Worm (Caenorhabditis elegans) whole organism, L4/young adult: ENCODE data around the gene rpb-8.

ENCODE experiments used
- W03F9.2 ChIP-seq: fragments of 150-350 bp; optimal IDR thresholded peaks from 2 replicates; lab custom pipeline; 2014; ENCODE audit warnings: missing biosample characterization, missing genetic modification characterization
- dao-5 ChIP-seq: sonication (generic microtip); optimal IDR thresholded peaks from 2 replicates; lab custom pipeline; 2016; ENCODE audit warnings: missing genotype, missing genetic modification characterization, moderate library complexity, missing compliant biosample characterization
- him-1 ChIP-seq: sonication (generic microtip); optimal IDR thresholded peaks from 2 replicates; lab custom pipeline; 2016; ENCODE audit warnings: missing genotype, missing genetic modification reagents, missing genetic modification characterization, missing compliant biosample characterization

Gene rpb-8

ce11 chrIII:4917960-4918712, at the start of gene rpb-8:
Gene rpb-8, minus strand, starts transcription at chrIII:4918008.
- TF ChIP-seq him-1 (no peak), dao-5 (tag; lab: Kevin White, UChicago) (no peak), W03F9.2 (tag; lab: Kevin White, UChicago) (peak; percentile 60)

ce11 chrIII:4967236-4967635, 49.4 kb upstream of the rpb-8 start:
- TF ChIP-seq him-1 (no peak), W03F9.2 (tag; lab: Kevin White, UChicago) (no peak), dao-5 (tag; lab: Kevin White, UChicago) (no peak)

- TF ChIP-seq dao-5 (tag; lab: Kevin White, UChicago) (no peak), W03F9.2 (tag; lab: Kevin White, UChicago) (no peak), him-1 (no peak)
These were observed 47.5 kb upstream of the rpb-8 start, which contains the start of gene nca-2 for ce11 chrIII:4965271-4965670. Gene nca-2, plus strand, starts transcription at chrIII:4965571.

ce11 chrIII:4962886-4963285, 45.1 kb upstream of the rpb-8 start, which contains the start of gene C27F2.9:
Gene C27F2.9, minus strand, starts transcription at chrIII:4963044.
- peak; percentile 85 for TF ChIP-seq him-1
- TF ChIP-seq W03F9.2 (tag; lab: Kevin White, UChicago): peak; percentile 93
- no peak for TF ChIP-seq dao-5 (tag; lab: Kevin White, UChicago)

ce11 chrIII:4962393-4962792, 44.6 kb upstream of the rpb-8 start, which contains the start of gene vps-22:
Gene vps-22, minus strand, starts transcription at chrIII:4962493.
- TF ChIP-seq him-1 (no peak), W03F9.2 (tag; lab: Kevin White, UChicago) (no peak), dao-5 (tag; lab: Kevin White, UChicago) (no peak)

- TF ChIP-seq him-1 (no peak), dao-5 (tag; lab: Kevin White, UChicago) (no peak), W03F9.2 (tag; lab: Kevin White, UChicago) (no peak)
These were observed 43.5 kb upstream of the rpb-8 start for ce11 chrIII:4961281-4961680.

- no peak for TF ChIP-seq dao-5 (tag; lab: Kevin White, UChicago)
- TF ChIP-seq W03F9.2 (tag; lab: Kevin White, UChicago): no peak
- TF ChIP-seq him-1: no peak
These were observed 42.4 kb upstream of the rpb-8 start, which contains the start of gene C27F2.4 for ce11 chrIII:4960204-4960603. Gene C27F2.4, minus strand, starts transcription at chrIII:4960304.

ce11 chrIII:4956566-4956965, 38.8 kb upstream of the rpb-8 start, which contains the start of gene C26E6.1:
Gene C26E6.1, plus strand, starts transcription at chrIII:4956866.
- TF ChIP-seq dao-5 (tag; lab: Kevin White, UChicago) (no peak), W03F9.2 (tag; lab: Kevin White, UChicago) (no peak), him-1 (no peak)

- TF ChIP-seq W03F9.2 (tag; lab: Kevin White, UChicago) (no peak), dao-5 (tag; lab: Kevin White, UChicago) (no peak)
These were observed 35.2 kb upstream of the rpb-8 start for ce11 chrIII:4952970-4953369.

ce11 chrIII:4951824-4952223, 34.0 kb upstream of the rpb-8 start, which contains the start of gene flh-2:
Gene flh-2, plus strand, starts transcription at chrIII:4952124.
- no peak for TF ChIP-seq W03F9.2 (tag; lab: Kevin White, UChicago)
- TF ChIP-seq him-1: no peak
- TF ChIP-seq dao-5 (tag; lab: Kevin White, UChicago): no peak

ce11 chrIII:4951210-4951609, 33.4 kb upstream of the rpb-8 start:
- TF ChIP-seq W03F9.2 (tag; lab: Kevin White, UChicago): no peak
- no peak for TF ChIP-seq dao-5 (tag; lab: Kevin White, UChicago)
- TF ChIP-seq him-1: no peak

- no peak for TF ChIP-seq dao-5 (tag; lab: Kevin White, UChicago)
- peak; percentile 27 for TF ChIP-seq him-1
These were observed 32.5 kb upstream of the rpb-8 start for ce11 chrIII:4950345-4950744.

- TF ChIP-seq him-1 (no peak), W03F9.2 (tag; lab: Kevin White, UChicago) (no peak), dao-5 (tag; lab: Kevin White, UChicago) (no peak)
These were observed 30.8 kb upstream of the rpb-8 start for ce11 chrIII:4948631-4949030.

ce11 chrIII:4947352-4947751, 29.5 kb upstream of the rpb-8 start:
- TF ChIP-seq W03F9.2 (tag; lab: Kevin White, UChicago) (no peak), him-1 (no peak), dao-5 (tag; lab: Kevin White, UChicago) (no peak)
